Worm (Caenorhabditis elegans) whole organism, late embryonic: ENCODE measurements around the gene F20G2.2.

Experiments
- ama-1 ChIP-seq: fragments of 150-350 bp; optimal IDR thresholded peaks from 2 replicates; lab custom pipeline; 2014
- dmd-4 ChIP-seq: sonication (generic microtip); optimal IDR thresholded peaks from 2 replicates; lab custom pipeline; 2016; ENCODE audit warnings: borderline replicate concordance, missing genetic modification characterization, missing compliant biosample characterization
- lim-6 ChIP-seq: sonication (generic microtip); optimal IDR thresholded peaks from 2 replicates; lab custom pipeline; 2016; ENCODE audit warnings: missing genetic modification characterization, missing compliant biosample characterization
- mec-3 ChIP-seq: sonication (generic microtip); optimal IDR thresholded peaks from 2 replicates; lab custom pipeline; 2016; ENCODE audit warnings: borderline replicate concordance, missing genetic modification characterization, missing compliant biosample characterization
- nfya-1 ChIP-seq: sonication (generic microtip); optimal IDR thresholded peaks from 2 replicates; lab custom pipeline; 2017; ENCODE audit warnings: missing genetic modification characterization, mild to moderate bottlenecking, missing compliant biosample characterization, antibody characterized with exemption, moderate library complexity
- pag-3 ChIP-seq: sonication (generic microtip); optimal IDR thresholded peaks from 2 replicates; lab custom pipeline; 2016; ENCODE audit warnings: missing compliant biosample characterization, missing genetic modification characterization, borderline replicate concordance
- tbx-2 ChIP-seq: sonication (generic microtip); optimal IDR thresholded peaks from 2 replicates; lab custom pipeline; 2016; ENCODE audit warnings: missing genetic modification characterization, missing compliant biosample characterization
- ttx-3 ChIP-seq: sonication (generic microtip); optimal IDR thresholded peaks from 2 replicates; lab custom pipeline; 2016; ENCODE audit warnings: missing genetic modification reagents, missing genetic modification characterization, missing compliant biosample characterization
- unc-3 ChIP-seq, 2 experiments: fragments of 200-800 bp in 1 of 2; sonication (Bioruptor generic) in 1 of 2; sonication (generic microtip) in 1 of 2; conservative IDR thresholded peaks in 1 of 2; optimal IDR thresholded peaks in 1 of 2; 2 replicates each; pipeline versions ENCODE4 v1.3.6 to Lab custom; 2016 to 2022; ENCODE audit warnings: missing compliant biosample characterization in 2 of 2, missing genetic modification characterization in 2 of 2, missing genetic modification reagents in 1 of 2
- unc-86 ChIP-seq: sonication (generic microtip); optimal IDR thresholded peaks from 2 replicates; lab custom pipeline; 2016; ENCODE audit warnings: missing genetic modification characterization, missing compliant biosample characterization

DNA sequence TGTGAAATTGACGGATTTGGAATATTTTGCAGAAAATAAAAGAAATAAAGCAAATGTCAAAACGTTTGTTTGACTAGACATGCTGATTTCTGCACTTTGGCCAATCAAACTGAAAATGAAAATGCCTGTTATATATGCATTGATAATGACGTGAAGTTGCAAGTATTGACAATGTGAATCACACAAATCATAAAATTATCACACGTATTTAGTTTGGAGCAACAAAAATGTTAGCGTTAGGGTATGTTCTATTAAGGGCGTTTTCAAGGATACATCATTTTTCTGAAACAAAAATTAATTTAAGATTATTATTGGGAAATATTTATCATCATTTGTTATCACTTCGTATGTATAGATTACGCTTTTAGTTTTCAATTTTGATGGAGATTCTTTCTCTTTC, 4.4 kb downstream of the F20G2.2 start, which contains the start of gene cld-9:
- TF ChIP-seq lim-6 (tag; lab: Kevin White, UChicago), result no peak
- TF ChIP-seq pag-3 (tag; lab: Kevin White, UChicago), result no peak
- no peak for TF ChIP-seq mec-3 (tag; lab: Kevin White, UChicago)
- TF ChIP-seq dmd-4 (tag; lab: Kevin White, UChicago), result no peak
- TF ChIP-seq ttx-3 (tag; lab: Kevin White, UChicago), result no peak
- no peak for TF ChIP-seq nfya-1 (tag; lab: Kevin White, UChicago)
- TF ChIP-seq tbx-2, result no peak
- TF ChIP-seq unc-86, result no peak
- TF ChIP-seq unc-3 (GFP tag; conservative IDR thresholded peaks at IDR 0.05; lab: Robert Waterston, UW), result no peak
- no peak for TF ChIP-seq unc-3 (tag; optimal IDR thresholded peaks at IDR 0.05; lab: Kevin White, UChicago)
- TF ChIP-seq ama-1, result no peak
